Fruit fly (Drosophila melanogaster): ENCODE measurements around the gene p.
A peak's percentile ranks its signal among the peaks of the same experiment; 100 is the strongest.

The p gene

dm6 chr3R:8663668-8664283 lies 6.7 kb downstream of the p start, which contains the start of gene CG8032 (continued):
- peak; percentile 62 for TF ChIP-seq sna (GFP tag; IDR thresholded peaks at IDR 0.05; ENCODE audit: partially characterized antibody)
- TF ChIP-seq CG10431 (GFP tag; optimal IDR thresholded peaks at IDR 0.05), result no peak
- peak; percentile 40 for TF ChIP-seq fu2 (GFP tag; optimal IDR thresholded peaks at IDR 0.05)
- peak; percentile 31 for TF ChIP-seq CG9817 (tag; optimal IDR thresholded peaks at IDR 0.05)
- no peak for TF ChIP-seq D19B (GFP tag; optimal IDR thresholded peaks at IDR 0.05)
- peak; percentile 46 for TF ChIP-seq CG13894 (tag; optimal IDR thresholded peaks at IDR 0.05)
- TF ChIP-seq CG33557 (GFP tag; optimal IDR thresholded peaks at IDR 0.05), result peak; percentile 32
- peak; percentile 64 for TF ChIP-seq CG8944 (GFP tag; optimal IDR thresholded peaks at IDR 0.05)
- TF ChIP-seq ERR (GFP tag; optimal IDR thresholded peaks at IDR 0.05), result no peak
- TF ChIP-seq run (tag; optimal IDR thresholded peaks at IDR 0.05), result no peak
- TF ChIP-seq Spps (tag; optimal IDR thresholded peaks at IDR 0.05), result no peak
- no peak for TF ChIP-seq Sry-β (GFP tag; optimal IDR thresholded peaks at IDR 0.05)
- peak; percentile 28 for TF ChIP-seq Atf-2 (GFP tag; optimal IDR thresholded peaks at IDR 0.05)
- peak; percentile 19 for TF ChIP-seq slp2 (GFP tag; optimal IDR thresholded peaks at IDR 0.05)
- TF ChIP-seq CG3847 (GFP tag; IDR thresholded peaks at IDR 0.05), result peak; percentile 74
- TF ChIP-seq Doc3 (GFP tag; IDR thresholded peaks at IDR 0.05; ENCODE audit: partially characterized antibody), result peak; percentile 65
- no peak for TF ChIP-seq CG10654 (GFP tag; optimal IDR thresholded peaks at IDR 0.05)
- TF ChIP-seq Bgb (GFP tag; IDR thresholded peaks at IDR 0.05; ENCODE audit: partially characterized antibody), result peak; percentile 65
- TF ChIP-seq CkIIα-i1 (GFP tag; IDR thresholded peaks at IDR 0.05), result no peak
- TF ChIP-seq Dad (GFP tag; optimal IDR thresholded peaks at IDR 0.05), result peak; percentile 0
- TF ChIP-seq pita (GFP tag; optimal IDR thresholded peaks at IDR 0.05), result no peak
- TF ChIP-seq CG4424 (GFP tag; optimal IDR thresholded peaks at IDR 0.05), result peak; percentile 41
- peak; percentile 57 for TF ChIP-seq CG13624 (GFP tag; optimal IDR thresholded peaks at IDR 0.05)
- no peak for TF ChIP-seq bcd (GFP tag; optimal IDR thresholded peaks at IDR 0.05)
- TF ChIP-seq Opbp (GFP tag; IDR thresholded peaks at IDR 0.05; ENCODE audit: partially characterized antibody), result no peak
- TF ChIP-seq Max (GFP tag; optimal IDR thresholded peaks at IDR 0.05), result peak; percentile 65
- no peak for TF ChIP-seq CG6791 (GFP tag; IDR thresholded peaks at IDR 0.05; ENCODE audit: partially characterized antibody)
- TF ChIP-seq CG14441 (GFP tag; IDR thresholded peaks at IDR 0.05), result no peak
- TF ChIP-seq YL-1 (GFP tag; optimal IDR thresholded peaks at IDR 0.05), result peak; percentile 55
- no peak for TF ChIP-seq CG1602 (GFP tag; optimal IDR thresholded peaks at IDR 0.05)
- TF ChIP-seq gt (GFP tag; IDR thresholded peaks at IDR 0.05), result no peak
- peak; percentile 18 for TF ChIP-seq CG10979 (tag; optimal IDR thresholded peaks at IDR 0.05)
- TF ChIP-seq abd-A (tag; optimal IDR thresholded peaks at IDR 0.05), result no peak
- no peak for TF ChIP-seq CG4282 (GFP tag; optimal IDR thresholded peaks at IDR 0.05)
- TF ChIP-seq CG18619 (GFP tag; optimal IDR thresholded peaks at IDR 0.05), result peak; percentile 22
- TF ChIP-seq Jarid2 (GFP tag; optimal IDR thresholded peaks at IDR 0.05), result no peak
- peak; percentile 41; the same call in 1 of the 3 replicates for TF ChIP-seq vnd (GFP tag; IDR thresholded peaks at IDR 0.05; ENCODE audit: partially characterized antibody)
- TF ChIP-seq CG2678 (tag; optimal IDR thresholded peaks at IDR 0.05), result peak; percentile 43
- no peak for TF ChIP-seq slou (GFP tag; optimal IDR thresholded peaks at IDR 0.05)
- TF ChIP-seq CG6272 (GFP tag; IDR thresholded peaks at IDR 0.05), result no peak
- TF ChIP-seq Ptx1 (GFP tag; IDR thresholded peaks at IDR 0.05), result peak; percentile 44
- no peak for TF ChIP-seq pros (GFP tag; optimal IDR thresholded peaks at IDR 0.05)
- no peak for TF ChIP-seq seq (GFP tag; IDR thresholded peaks at IDR 0.05)
- TF ChIP-seq CG6765 (GFP tag; optimal IDR thresholded peaks at IDR 0.05), result no peak
- no peak for TF ChIP-seq CG12104 (GFP tag; optimal IDR thresholded peaks at IDR 0.05)
- TF ChIP-seq hkb (optimal IDR thresholded peaks at IDR 0.05), result no peak
- 0 out of 2 replicates have a peak, but pooled peaks have one; percentile 15 for TF ChIP-seq hkb (GFP tag; IDR thresholded peaks at IDR 0.05)
- no peak; the same call in 1 of the 2 replicates for TF ChIP-seq CG6689 (GFP tag; IDR thresholded peaks at IDR 0.05)
- peak; percentile 51 for TF ChIP-seq CG12769 (tag; optimal IDR thresholded peaks at IDR 0.05)
- no peak for TF ChIP-seq fd64A (GFP tag; optimal IDR thresholded peaks at IDR 0.05)

All from whole organism, embryonic.